Fruit fly (Drosophila melanogaster) whole organism, embryonic: ENCODE measurements around the gene CG7565.
A peak's percentile ranks its signal among the peaks of the same experiment; 100 is the strongest.

Experiments
- Adf1 ChIP-seq: fragments of 200-800 bp; sonication (Bioruptor generic); IDR thresholded peaks from 2 replicates; pipeline ENCODE4 v1.3.6; 2022; ENCODE audit warnings: missing biosample characterization, missing genetic modification characterization
- Bdp1 ChIP-seq: fragments of 200-800 bp; sonication (Bioruptor generic); optimal IDR thresholded peaks from 3 replicates; lab custom pipeline; 2016; ENCODE audit warnings: missing biosample characterization, missing genetic modification characterization
- Bgb ChIP-seq: fragments of 200-800 bp; sonication (Bioruptor generic); IDR thresholded peaks from 2 replicates; pipeline ENCODE4 v1.3.6; 2022; ENCODE audit warnings: missing biosample characterization, missing genetic modification characterization; ENCODE audit not compliant: partially characterized antibody
- CG10274 ChIP-seq: fragments of 200-800 bp; sonication (Bioruptor generic); optimal IDR thresholded peaks from 3 replicates; lab custom pipeline; 2017; ENCODE audit warnings: missing biosample characterization, mild to moderate bottlenecking, missing genetic modification characterization
- CG10979 ChIP-seq: fragments of 200-800 bp; sonication (Bioruptor generic); optimal IDR thresholded peaks from 2 replicates; lab custom pipeline; 2018; ENCODE audit warnings: missing biosample characterization, mild to moderate bottlenecking, missing genetic modification characterization, moderate library complexity
- CG13296 ChIP-seq: fragments of 200-800 bp; sonication (Bioruptor generic); optimal IDR thresholded peaks from 3 replicates; lab custom pipeline; 2018; ENCODE audit warnings: missing biosample characterization, mild to moderate bottlenecking, missing genetic modification characterization
- CG14050 ChIP-seq: fragments of 200-800 bp; sonication (Bioruptor generic); IDR thresholded peaks from 3 replicates; pipeline ENCODE4 v1.3.6; 2022; ENCODE audit warnings: missing biosample characterization, missing genetic modification characterization
- CG15601 ChIP-seq: fragments of 200-800 bp; sonication (Bioruptor generic); optimal IDR thresholded peaks from 3 replicates; lab custom pipeline; 2019; ENCODE audit warnings: missing biosample characterization, mild to moderate bottlenecking, missing genetic modification characterization, moderate library complexity
- CG30431 ChIP-seq: fragments of 200-800 bp; sonication (Bioruptor generic); optimal IDR thresholded peaks from 2 replicates; lab custom pipeline; 2017; ENCODE audit warnings: missing biosample characterization, missing genetic modification characterization
- CG31441 ChIP-seq: fragments of 200-800 bp; sonication (Bioruptor generic); IDR thresholded peaks from 2 replicates; pipeline ENCODE4 v1.3.6; 2022; ENCODE audit warnings: missing biosample characterization, missing genetic modification characterization
- CG32772 ChIP-seq: fragments of 200-800 bp; sonication (Bioruptor generic); IDR thresholded peaks from 2 replicates; pipeline ENCODE4 v1.3.6; 2022; ENCODE audit warnings: missing biosample characterization, missing genetic modification characterization
- CG3281 ChIP-seq: fragments of 200-800 bp; sonication (Bioruptor generic); optimal IDR thresholded peaks from 3 replicates; lab custom pipeline; 2017; ENCODE audit warnings: missing biosample characterization, mild to moderate bottlenecking, missing genetic modification characterization
- CG33213 ChIP-seq: fragments of 200-800 bp; sonication (Bioruptor generic); optimal IDR thresholded peaks from 3 replicates; lab custom pipeline; 2016; ENCODE audit warnings: missing biosample characterization, missing genetic modification characterization
- CG4424 ChIP-seq: fragments of 200-800 bp; sonication (Bioruptor generic); optimal IDR thresholded peaks from 3 replicates; lab custom pipeline; 2016; ENCODE audit warnings: missing biosample characterization, missing genetic modification characterization
- CG6254 ChIP-seq: fragments of 200-800 bp; sonication (Bioruptor generic); optimal IDR thresholded peaks from 3 replicates; lab custom pipeline; 2017; ENCODE audit warnings: mild to moderate bottlenecking, missing biosample characterization, missing genetic modification reagents, missing genetic modification characterization
- CG6683 ChIP-seq: fragments of 200-800 bp; sonication (Bioruptor generic); optimal IDR thresholded peaks from 2 replicates; lab custom pipeline; 2017; ENCODE audit warnings: missing biosample characterization, mild to moderate bottlenecking, missing genetic modification characterization, missing genetic modification reagents
- CG7271 ChIP-seq: fragments of 200-800 bp; sonication (Bioruptor generic); optimal IDR thresholded peaks from 2 replicates; lab custom pipeline; 2018; ENCODE audit warnings: missing biosample characterization, mild to moderate bottlenecking, missing genetic modification characterization, moderate library complexity
- CG8290 ChIP-seq, 3 experiments: fragments of 200-800 bp; sonication (Bioruptor generic); optimal IDR thresholded peaks; 2 replicates each; lab custom pipeline; 2016 to 2019; ENCODE audit warnings: missing biosample characterization in 3 of 3, missing genetic modification characterization in 3 of 3, mild to moderate bottlenecking in 2 of 3, moderate library complexity in 1 of 3
- CG8388 ChIP-seq: fragments of 200-800 bp; sonication (Bioruptor generic); optimal IDR thresholded peaks from 2 replicates; lab custom pipeline; 2019; ENCODE audit warnings: missing biosample characterization, mild to moderate bottlenecking, missing genetic modification characterization, moderate library complexity
- Dfd ChIP-seq, 2 experiments: fragments of >200 bp; optimal IDR thresholded peaks; 2 replicates each; lab custom pipeline; 2017; ENCODE audit warnings: missing biosample characterization in 2 of 2, missing genetic modification characterization in 2 of 2
- Dip3 ChIP-seq: fragments of 200-800 bp; sonication (Bioruptor generic); optimal IDR thresholded peaks from 3 replicates; lab custom pipeline; 2016; ENCODE audit warnings: missing biosample characterization, missing genetic modification characterization
- Doc3 ChIP-seq: fragments of 200-800 bp; sonication (Bioruptor generic); IDR thresholded peaks from 3 replicates; pipeline ENCODE4 v1.3.6; 2022; ENCODE audit warnings: missing biosample characterization, missing genetic modification characterization; ENCODE audit not compliant: partially characterized antibody
- Hand ChIP-seq: fragments of 200-800 bp; sonication (Bioruptor generic); optimal IDR thresholded peaks from 2 replicates; lab custom pipeline; 2017; ENCODE audit warnings: mild to moderate bottlenecking, missing biosample characterization, missing genetic modification reagents, missing genetic modification characterization
- HmgZ ChIP-seq: fragments of 200-800 bp; sonication (Bioruptor generic); optimal IDR thresholded peaks from 2 replicates; lab custom pipeline; 2018; ENCODE audit warnings: missing biosample characterization, mild to moderate bottlenecking, missing genetic modification characterization
- Hsf ChIP-seq: fragments of 200-800 bp; sonication (Bioruptor generic); optimal IDR thresholded peaks from 3 replicates; lab custom pipeline; 2016; ENCODE audit warnings: missing biosample characterization, missing genetic modification characterization
- amos ChIP-seq: fragments of 200-800 bp; sonication (Bioruptor generic); IDR thresholded peaks from 2 replicates; pipeline ENCODE4 v1.3.6; 2022; ENCODE audit warnings: missing biosample characterization, missing genetic modification characterization; ENCODE audit not compliant: partially characterized antibody
- ash1 ChIP-seq: fragments of 200-800 bp; sonication (Bioruptor generic); optimal IDR thresholded peaks from 2 replicates; lab custom pipeline; 2018; ENCODE audit warnings: missing biosample characterization, mild to moderate bottlenecking, missing genetic modification characterization
- ato ChIP-seq: fragments of 200-800 bp; sonication (Bioruptor generic); IDR thresholded peaks from 2 replicates; pipeline ENCODE4 v1.3.6; 2022; ENCODE audit warnings: missing biosample characterization, missing genetic modification characterization; ENCODE audit not compliant: partially characterized antibody
- chinmo ChIP-seq: fragments of 200-800 bp; sonication (Bioruptor generic); IDR thresholded peaks from 4 replicates; pipeline ENCODE4 v1.3.6; 2022; ENCODE audit warnings: missing biosample characterization, missing genetic modification characterization; ENCODE audit not compliant: partially characterized antibody
- crol ChIP-seq: fragments of 200-800 bp; sonication (Bioruptor generic); IDR thresholded peaks from 2 replicates; pipeline ENCODE4 v1.3.6; 2022; ENCODE audit warnings: missing biosample characterization, missing genetic modification characterization
- eve ChIP-seq, 2 experiments: fragments of >200 bp; optimal IDR thresholded peaks; 2 replicates each; lab custom pipeline; 2017; ENCODE audit warnings: missing biosample characterization in 2 of 2, missing genetic modification characterization in 2 of 2
- ftz-f1 ChIP-seq: fragments of 200-800 bp; sonication (Bioruptor generic); optimal IDR thresholded peaks from 2 replicates; lab custom pipeline; 2016; ENCODE audit warnings: missing biosample characterization, missing genetic modification characterization
- nerfin-2 ChIP-seq: fragments of 200-800 bp; sonication (Bioruptor generic); IDR thresholded peaks from 2 replicates; pipeline ENCODE4 v1.3.6; 2022; ENCODE audit warnings: missing biosample characterization, missing genetic modification characterization; ENCODE audit not compliant: partially characterized antibody
- nom ChIP-seq: fragments of 200-800 bp; sonication (Bioruptor generic); optimal IDR thresholded peaks from 2 replicates; lab custom pipeline; 2017; ENCODE audit warnings: missing biosample characterization, missing genetic modification characterization, mild to moderate bottlenecking, moderate library complexity, missing genetic modification reagents
- row ChIP-seq: fragments of 200-800 bp; sonication (Bioruptor generic); IDR thresholded peaks from 3 replicates; pipeline ENCODE4 v1.3.6; 2022; ENCODE audit warnings: missing biosample characterization, missing genetic modification characterization
- sens ChIP-seq: fragments of 200-800 bp; sonication (Bioruptor generic); peaks from one replicate; lab custom pipeline; 2016; ENCODE audit warnings: missing biosample characterization, missing genetic modification characterization
- slbo ChIP-seq: fragments of 200-800 bp; sonication (Bioruptor generic); IDR thresholded peaks from 2 replicates; pipeline ENCODE4 v1.3.6; 2022; ENCODE audit warnings: missing biosample characterization, missing genetic modification characterization
- stwl ChIP-seq: fragments of 200-800 bp; sonication (Bioruptor generic); optimal IDR thresholded peaks from 3 replicates; lab custom pipeline; 2018; ENCODE audit warnings: missing biosample characterization, mild to moderate bottlenecking, missing genetic modification characterization, moderate library complexity
- tna ChIP-seq: fragments of 200-800 bp; sonication (Bioruptor generic); IDR thresholded peaks from 2 replicates; pipeline ENCODE4 v1.3.6; 2022; ENCODE audit warnings: missing biosample characterization, missing genetic modification characterization; ENCODE audit not compliant: partially characterized antibody

The CG7565 gene

DNA sequence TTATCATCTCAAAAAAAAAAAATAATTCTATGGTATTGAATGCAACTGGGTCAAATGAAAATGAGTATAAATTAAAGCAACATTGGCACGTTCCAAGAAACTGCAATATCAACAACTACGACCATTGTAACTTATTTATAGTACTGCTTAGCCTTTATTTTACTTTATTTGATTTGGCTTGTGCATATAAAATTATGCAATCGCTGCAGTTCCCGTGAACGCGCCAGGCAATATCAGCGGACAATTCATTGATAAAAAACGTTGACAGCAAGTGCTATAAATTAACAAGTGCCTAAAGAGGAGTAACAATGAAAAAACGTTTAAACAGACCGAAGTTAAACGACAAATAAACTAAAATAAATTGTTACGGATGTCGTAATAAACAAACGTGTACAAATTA lies 20.4 kb downstream of the CG7565 start:
- TF ChIP-seq eve (GFP tag; optimal IDR thresholded peaks at IDR 0.05; lab: Kevin White, UChicago) (peak in 1 of 2 experiments; percentile 18), CG33213 (no peak)

DNA sequence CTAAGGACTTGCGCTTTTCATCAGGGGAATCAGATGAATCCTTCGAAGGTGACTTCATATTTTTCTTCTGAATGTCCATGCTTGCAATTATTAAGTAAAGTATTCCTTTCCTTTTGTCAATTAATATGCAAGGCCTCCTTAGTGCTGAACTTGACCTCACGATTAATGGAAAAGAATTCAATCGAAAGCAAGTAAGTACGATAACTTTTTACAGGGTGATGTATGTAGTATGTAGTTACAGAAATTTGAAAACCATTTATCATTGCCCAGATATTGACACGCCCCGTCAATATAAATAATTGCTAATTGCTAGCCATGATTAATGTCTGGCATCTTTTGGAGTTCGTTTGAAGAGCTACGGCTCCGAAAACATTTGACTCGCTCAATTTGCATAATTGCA lies 21.7 kb downstream of the CG7565 start, which contains the start of gene CG42591:
Gene CG42591 (minus strand): TSS at position 101 of the 400 bp plus-strand sequence.
- TF ChIP-seq CG10979 (tag; lab: Kevin White, UChicago): no peak
- TF ChIP-seq CG14050 (GFP tag; lab: Robert Waterston, UW): no peak
- TF ChIP-seq CG6254 (GFP tag; lab: Kevin White, UChicago): peak; percentile 37
- TF ChIP-seq, all 482 proteins: peak for 1

DNA sequence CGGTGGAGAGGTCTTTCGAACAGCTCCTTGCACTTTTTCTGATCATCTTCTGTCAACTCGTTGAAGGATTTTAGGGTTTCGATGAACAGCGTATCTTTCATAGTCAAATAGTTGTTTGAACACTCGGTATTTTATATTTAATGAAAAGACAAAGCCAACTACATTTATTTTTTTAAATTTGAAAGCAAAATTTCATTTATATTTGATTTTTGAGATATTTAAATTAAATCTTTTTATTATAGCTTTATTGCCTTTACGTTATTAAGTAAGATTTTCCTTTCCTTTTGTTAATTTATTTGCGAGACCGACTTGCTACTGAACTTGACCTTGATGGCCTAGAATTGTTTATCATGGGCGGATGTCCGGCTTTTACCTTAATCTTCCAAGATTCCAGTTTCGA lies 22.4 kb downstream of the CG7565 start, which contains the start of gene CG42590:
Gene CG42590 (minus strand): TSS at position 101 of the 400 bp plus-strand sequence.
- no peak for TF ChIP-seq Bgb (GFP tag; lab: Robert Waterston, UW)
- TF ChIP-seq Dfd (GFP tag; optimal IDR thresholded peaks at IDR 0.05; lab: Kevin White, UChicago): no peak
- TF ChIP-seq, all 482 proteins: peak for 0

DNA sequence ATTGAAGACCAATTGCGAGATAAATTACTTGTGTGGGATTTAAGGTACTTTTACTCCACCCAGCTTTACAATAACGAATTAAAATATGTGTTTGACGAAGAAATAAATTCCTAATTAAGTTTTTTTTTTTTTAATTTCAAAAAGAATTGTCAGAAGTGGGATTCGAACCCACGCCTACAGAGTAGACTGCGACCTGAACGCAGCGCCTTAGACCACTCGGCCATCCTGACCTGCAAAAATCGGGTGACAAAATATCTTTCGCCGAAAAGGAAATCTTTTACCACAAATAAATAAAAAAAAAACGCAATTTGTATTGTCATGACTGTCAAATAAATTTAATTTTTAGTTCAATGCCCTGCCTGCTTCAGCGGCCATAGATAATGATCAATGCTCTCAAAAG lies 23.5 kb downstream of the CG7565 start:
- TF ChIP-seq tna (GFP tag; lab: Robert Waterston, UW) (0 out of 2 replicates have a peak, but pooled peaks have one; percentile 8), sens (GFP tag; lab: Kevin White, UChicago) (peak; percentile 60), ash1 (GFP tag; lab: Kevin White, UChicago) (no peak), amos (GFP tag; lab: Robert Waterston, UW) (0 out of 2 replicates have a peak, but pooled peaks have one; percentile 36), Bdp1 (peak; percentile 80)

DNA sequence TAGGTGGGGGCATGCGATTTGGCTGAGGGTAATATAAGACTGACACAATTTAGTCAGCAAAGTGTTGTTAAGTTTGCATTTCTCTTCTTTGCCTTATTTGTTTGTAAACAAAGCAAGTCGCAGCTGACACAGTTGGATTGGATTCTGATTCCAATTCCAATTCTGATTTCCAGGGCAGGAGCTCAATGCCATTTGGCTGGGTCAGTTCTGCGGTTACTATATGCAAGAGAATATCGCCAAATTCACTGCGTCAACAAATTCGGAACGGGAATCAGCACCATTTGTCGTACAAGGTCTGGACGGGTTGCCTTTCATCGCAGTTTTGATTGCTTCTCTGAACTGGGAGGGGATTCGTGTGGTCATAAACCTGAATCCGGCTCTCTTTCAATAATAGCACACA lies 24.1 kb downstream of the CG7565 start:
- TF ChIP-seq CG4424 (no peak), crol (GFP tag; lab: Robert Waterston, UW) (no peak), chinmo (GFP tag; lab: Robert Waterston, UW) (no peak), CG3281 (GFP tag; lab: Kevin White, UChicago) (no peak), CG15601 (tag; lab: Kevin White, UChicago) (no peak), Adf1 (GFP tag; lab: Robert Waterston, UW) (no peak), CG30431 (no peak), ftz-f1 (no peak), slbo (GFP tag; lab: Robert Waterston, UW) (no peak), CG13296 (GFP tag; lab: Kevin White, UChicago) (no peak), CG8388 (GFP tag; lab: Kevin White, UChicago) (no peak), stwl (tag; lab: Kevin White, UChicago) (no peak), ato (GFP tag; lab: Robert Waterston, UW) (no peak), Dip3 (GFP tag; lab: Kevin White, UChicago) (no peak)

dm6 chr3L:8065575-8066410 lies 25.8 kb downstream of the CG7565 start:
- TF ChIP-seq row (GFP tag; lab: Robert Waterston, UW): no peak
- peak; percentile 84 for TF ChIP-seq nerfin-2 (GFP tag; lab: Robert Waterston, UW)
- TF ChIP-seq CG31441 (GFP tag; lab: Robert Waterston, UW): no peak; the same call in 1 of the 2 replicates
- no peak for TF ChIP-seq CG8290 (GFP tag; optimal IDR thresholded peaks at IDR 0.05; lab: Kevin White, UChicago)
- peak in 1 of 2 experiments; percentile 18 for TF ChIP-seq CG8290 (tag; optimal IDR thresholded peaks at IDR 0.05; lab: Kevin White, UChicago)
- TF ChIP-seq nom: peak; percentile 70
- TF ChIP-seq Hsf (GFP tag; lab: Kevin White, UChicago): no peak
- peak; percentile 36; the same call in 1 of the 3 replicates for TF ChIP-seq Doc3 (GFP tag; lab: Robert Waterston, UW)
- no peak for TF ChIP-seq CG7271 (tag; lab: Kevin White, UChicago)
- TF ChIP-seq Hand (GFP tag; lab: Kevin White, UChicago): no peak
- no peak for TF ChIP-seq CG6683 (GFP tag; lab: Kevin White, UChicago)
- no peak for TF ChIP-seq CG10274
- no peak for TF ChIP-seq HmgZ
- no peak for TF ChIP-seq CG32772 (GFP tag; lab: Robert Waterston, UW)
